Worm (Caenorhabditis elegans) whole organism, L4 larva: ENCODE measurements around the gene K01A6.4.

Experiments used
- ZK546.5 ChIP-seq, 2 experiments: sonication (generic microtip); optimal IDR thresholded peaks; 2 replicates each; lab custom pipeline; 2017; ENCODE audit warnings: missing biosample characterization in 2 of 2, missing genetic modification characterization in 2 of 2
- arid-1 ChIP-seq: fragments of 200-800 bp; sonication (Bioruptor generic); conservative IDR thresholded peaks from 2 replicates; pipeline ENCODE4 v1.3.6; 2022; ENCODE audit warnings: missing genetic modification reagents, missing genetic modification characterization, missing compliant biosample characterization
- fos-1 ChIP-seq: fragments of 150-350 bp; optimal IDR thresholded peaks from 2 replicates; lab custom pipeline; 2014; ENCODE audit warnings: missing biosample characterization, missing genetic modification characterization
- lin-15B ChIP-seq: fragments of 150-350 bp; sonication (generic microtip); optimal IDR thresholded peaks from 3 replicates; lab custom pipeline; 2014; ENCODE audit warnings: missing biosample characterization, missing genetic modification characterization
- madf-9 ChIP-seq: fragments of 200-800 bp; sonication (Bioruptor generic); conservative IDR thresholded peaks from 2 replicates; pipeline ENCODE4 v1.3.6; 2022; ENCODE audit warnings: missing genetic modification reagents, missing genetic modification characterization, missing compliant biosample characterization
- nhr-76 ChIP-seq: fragments of 150-350 bp; optimal IDR thresholded peaks from 2 replicates; lab custom pipeline; 2014; ENCODE audit warnings: missing biosample characterization, missing genetic modification characterization
- pha-4 ChIP-seq, 2 experiments: fragments of 150-350 bp in 1 of 2; fragments of 200-800 bp in 1 of 2; sonication (Bioruptor generic) in 1 of 2; IDR thresholded peaks in 1 of 2; optimal IDR thresholded peaks in 1 of 2; 2 replicates each; pipeline versions ENCODE4 v1.3.6 to Lab custom; 2014 to 2022; ENCODE audit warnings: missing genetic modification characterization in 2 of 2, missing genetic modification reagents in 2 of 2, missing biosample characterization in 1 of 2, missing compliant biosample characterization in 1 of 2
- sdz-12 ChIP-seq: fragments of 200-800 bp; sonication (Bioruptor generic); optimal IDR thresholded peaks from 2 replicates; lab custom pipeline; 2018; ENCODE audit warnings: mild to moderate bottlenecking, missing genetic modification characterization, missing compliant biosample characterization
- unc-39 ChIP-seq: sonication (generic microtip); optimal IDR thresholded peaks from 2 replicates; lab custom pipeline; 2017; ENCODE audit warnings: missing biosample characterization, missing genetic modification characterization
- unc-62 ChIP-seq, 3 experiments: fragments of 150-350 bp in 1 of 3; sonication (generic microtip); optimal IDR thresholded peaks in 2 of 3; peaks in 1 of 3; 1 replicate in 1 of 3; 2 replicates in 2 of 3; lab custom pipeline; 2014 to 2017; ENCODE audit warnings: missing biosample characterization in 3 of 3, missing genetic modification characterization in 3 of 3, missing genetic modification reagents in 3 of 3, missing genotype in 1 of 3

DNA sequence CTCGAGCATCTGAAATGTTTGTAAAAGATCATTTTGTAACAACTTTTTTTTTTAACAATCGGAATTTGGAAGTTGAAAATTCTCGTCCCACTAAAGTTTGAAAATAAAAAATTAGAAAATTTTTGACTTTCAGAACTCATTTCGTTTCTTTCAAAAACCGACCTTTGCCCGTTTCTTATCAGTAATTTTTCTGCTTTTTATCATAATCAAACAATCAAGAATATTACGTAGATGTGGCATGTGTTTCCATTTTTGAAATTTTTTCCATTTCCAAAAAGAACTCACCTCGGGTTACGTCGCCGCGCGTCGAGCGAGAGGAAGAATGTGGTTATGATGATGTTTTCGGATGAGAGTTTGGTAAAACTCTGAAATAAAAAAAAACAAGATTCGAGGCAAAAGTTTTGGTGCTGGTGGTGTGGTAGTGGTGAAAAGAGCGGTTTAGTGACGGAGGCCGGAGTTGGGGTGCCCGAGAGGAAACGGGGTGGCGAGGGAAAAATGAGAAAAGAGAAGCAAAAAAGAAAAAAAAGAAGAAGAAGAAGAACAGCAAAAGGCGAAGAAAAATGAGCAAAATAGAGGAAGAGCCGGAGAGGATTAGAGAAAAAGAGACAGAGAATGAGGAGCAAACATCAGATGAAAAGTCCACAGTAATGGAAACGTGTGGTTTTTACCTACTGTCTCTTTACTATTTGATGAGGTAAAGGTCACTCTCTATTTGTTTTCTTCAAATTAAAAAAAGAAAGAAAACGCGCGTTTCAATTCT, 20.8 kb upstream of the K01A6.4 start, which contains the start of gene T12A7.2:
- TF ChIP-seq pha-4 (GFP tag; IDR thresholded peaks at IDR 0.05; lab: Robert Waterston, UW) (peak; percentile 38; the same call in 1 of the 2 replicates), pha-4 (tag; optimal IDR thresholded peaks at IDR 0.05; lab: Kevin White, UChicago) (peak; percentile 32), ZK546.5 (tag; optimal IDR thresholded peaks at IDR 0.05; lab: Kevin White, UChicago) (no peak), sdz-12 (GFP tag; lab: Kevin White, UChicago) (no peak), fos-1 (tag; lab: Kevin White, UChicago) (no peak), unc-39 (tag; lab: Kevin White, UChicago) (no peak), lin-15B (tag; lab: Kevin White, UChicago) (no peak), unc-62 (GFP tag; optimal IDR thresholded peaks at IDR 0.05 in 1 of 2; lab: Kevin White, UChicago) (no peak), unc-62 (tag; optimal IDR thresholded peaks at IDR 0.05; lab: Kevin White, UChicago) (no peak), nhr-76 (no peak), arid-1 (GFP tag; lab: Robert Waterston, UW) (no peak), madf-9 (GFP tag; lab: Robert Waterston, UW) (no peak)
